Worm (Caenorhabditis elegans) whole organism, L4 larva: ENCODE measurements around the gene str-149.

Experiments
- ceh-28 ChIP-seq: fragments of 150-350 bp; optimal IDR thresholded peaks from 2 replicates; lab custom pipeline; 2014; ENCODE audit warnings: missing biosample characterization, missing genetic modification reagents, missing genetic modification characterization
- dve-1 ChIP-seq: sonication (generic microtip); optimal IDR thresholded peaks from 2 replicates; lab custom pipeline; 2017; ENCODE audit warnings: antibody characterized with exemption, mild to moderate bottlenecking, missing genetic modification characterization, missing compliant biosample characterization; ENCODE audit not compliant: insufficient read depth
- egl-27 ChIP-seq: sonication (generic microtip); optimal IDR thresholded peaks from 3 replicates; lab custom pipeline; 2017; ENCODE audit warnings: missing biosample characterization, missing genetic modification reagents, missing genetic modification characterization
- hlh-30 ChIP-seq: sonication (generic microtip); optimal IDR thresholded peaks from 2 replicates; lab custom pipeline; 2017; ENCODE audit warnings: antibody characterized with exemption, mild to moderate bottlenecking, missing genetic modification characterization, missing compliant biosample characterization; ENCODE audit not compliant: insufficient read depth
- lin-39 ChIP-seq: fragments of 150-350 bp; optimal IDR thresholded peaks from 2 replicates; lab custom pipeline; 2014; ENCODE audit warnings: missing biosample characterization, missing genetic modification reagents, missing genetic modification characterization
- lsy-2 ChIP-seq, 2 experiments: fragments of 150-350 bp in 1 of 2; sonication (generic microtip) in 1 of 2; optimal IDR thresholded peaks; 2 replicates each; lab custom pipeline; 2014 to 2017; ENCODE audit warnings: missing biosample characterization in 2 of 2, missing genetic modification characterization in 2 of 2
- nhr-237 ChIP-seq: sonication (generic microtip); optimal IDR thresholded peaks from 2 replicates; lab custom pipeline; 2017; ENCODE audit warnings: missing biosample characterization, missing genetic modification characterization
- pha-4 ChIP-seq, 2 experiments: fragments of 150-350 bp in 1 of 2; fragments of 200-800 bp in 1 of 2; sonication (Bioruptor generic) in 1 of 2; IDR thresholded peaks in 1 of 2; optimal IDR thresholded peaks in 1 of 2; 2 replicates each; pipeline versions ENCODE4 v1.3.6 to Lab custom; 2014 to 2022; ENCODE audit warnings: missing genetic modification characterization in 2 of 2, missing genetic modification reagents in 2 of 2, missing biosample characterization in 1 of 2, missing compliant biosample characterization in 1 of 2
- pqm-1 ChIP-seq: sonication (generic microtip); optimal IDR thresholded peaks from 2 replicates; lab custom pipeline; 2017; ENCODE audit warnings: missing biosample characterization, missing genetic modification characterization
- set-16 ChIP-seq: fragments of 200-800 bp; sonication (Bioruptor generic); IDR thresholded peaks from 2 replicates; pipeline ENCODE4 v1.3.6; 2022; ENCODE audit warnings: missing genetic modification reagents, missing genetic modification characterization, missing compliant biosample characterization

DNA sequence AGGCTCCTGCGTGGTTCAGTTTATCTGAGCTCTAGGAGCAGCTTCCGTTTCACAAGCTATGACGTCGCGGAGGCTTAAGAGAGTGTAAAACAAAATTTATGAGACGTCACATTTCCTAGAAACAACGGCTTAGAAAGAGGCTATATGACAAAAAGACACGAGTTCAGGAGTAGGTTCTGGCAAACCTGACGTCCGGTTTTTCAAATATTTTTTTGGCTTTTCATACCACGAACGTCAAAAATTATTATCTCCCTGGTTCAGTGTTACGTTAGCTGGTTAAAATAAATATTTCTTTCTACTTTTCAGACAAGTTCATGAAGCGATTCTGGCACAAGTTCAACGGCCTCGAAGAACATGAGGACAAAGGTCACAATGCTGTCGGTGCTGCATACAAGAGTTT is 45.5 kb upstream of the str-149 start, which contains the start of gene F36D3.16:
- no peak for TF ChIP-seq pqm-1 (tag; lab: Kevin White, UChicago)
- no peak for TF ChIP-seq set-16 (GFP tag; lab: Robert Waterston, UW)
- TF ChIP-seq lin-39 (tag; lab: Kevin White, UChicago) = no peak
- TF ChIP-seq lsy-2 (tag; optimal IDR thresholded peaks at IDR 0.05; lab: Kevin White, UChicago) = no peak
- TF ChIP-seq nhr-237 (tag; lab: Kevin White, UChicago) = no peak
- TF ChIP-seq pha-4 (GFP tag; IDR thresholded peaks at IDR 0.05; lab: Robert Waterston, UW) = no peak
- no peak for TF ChIP-seq pha-4 (tag; optimal IDR thresholded peaks at IDR 0.05; lab: Kevin White, UChicago)
- TF ChIP-seq egl-27 (tag; lab: Kevin White, UChicago) = no peak
- TF ChIP-seq ceh-28 (tag; lab: Kevin White, UChicago) = no peak
- TF ChIP-seq hlh-30 (tag; lab: Kevin White, UChicago) = no peak
- no peak for TF ChIP-seq dve-1
